Worm (Caenorhabditis elegans): ENCODE measurements around the gene hrg-9.

hrg-9 gene

ce11 chrV:12921680-12922079, 41.5 kb downstream of the hrg-9 start:
- TF ChIP-seq tab-1 (GFP tag; IDR thresholded peaks at IDR 0.05) (no peak), cog-1 (tag; optimal IDR thresholded peaks at IDR 0.05) (no peak), T22C8.4 (GFP tag; IDR thresholded peaks at IDR 0.05) (no peak), ref-1 (GFP tag; conservative IDR thresholded peaks at IDR 0.05) (no peak), ztf-23 (GFP tag; IDR thresholded peaks at IDR 0.05) (no peak)

DNA sequence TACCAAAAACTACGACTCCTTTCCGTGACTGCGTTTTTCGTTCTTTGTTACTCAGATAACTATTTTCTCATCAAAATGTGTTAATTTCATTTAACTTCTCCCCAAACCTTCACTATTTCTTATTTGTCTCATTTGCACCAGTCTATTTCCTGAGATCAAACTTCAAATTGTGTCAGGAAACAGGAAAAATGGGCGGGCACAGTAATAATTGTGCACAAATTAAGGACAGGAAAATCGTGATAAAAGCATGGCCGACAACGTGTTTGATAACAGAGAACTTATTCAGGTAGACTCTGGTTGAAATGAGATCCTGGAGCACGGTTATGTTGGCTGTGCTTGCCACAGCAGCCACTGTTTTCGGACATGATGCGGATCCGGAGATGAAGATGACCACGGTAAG, 43.4 kb downstream of the hrg-9 start, which contains the start of gene lipl-1:
lipl-1 (plus strand) TSS at position 282 of the 400 bp plus-strand sequence.
- no peak for TF ChIP-seq tab-1 (GFP tag; IDR thresholded peaks at IDR 0.05)
- TF ChIP-seq flt-1 (GFP tag; IDR thresholded peaks at IDR 0.05) = no peak
- TF ChIP-seq T22C8.4 (GFP tag; IDR thresholded peaks at IDR 0.05) = no peak
- TF ChIP-seq ref-1 (GFP tag; conservative IDR thresholded peaks at IDR 0.05) = no peak
- no peak for TF ChIP-seq med-1 (GFP tag; optimal IDR thresholded peaks at IDR 0.05; ENCODE audit: insufficient read depth)
